Worm (Caenorhabditis elegans): ENCODE measurements around the gene hlh-31.

Gene hlh-31

ce11 chrIV:16254464-16254863 is 3.0 kb upstream of the hlh-31 start, which contains the start of gene hlh-17:
Gene hlh-17 (plus strand): TSS chrIV:16254764.
- TF ChIP-seq unc-62 (GFP tag; optimal IDR thresholded peaks at IDR 0.05) (no peak), ZK546.5 (tag; optimal IDR thresholded peaks at IDR 0.05) (no peak)

ce11 chrIV:16270955-16271354 is 13.5 kb downstream of the hlh-31 start, which contains the start of gene F38C2.4:
Gene F38C2.4 (plus strand): TSS chrIV:16271255.
- TF ChIP-seq zag-1 (tag; optimal IDR thresholded peaks at IDR 0.05): no peak
- TF ChIP-seq elt-3 (tag; optimal IDR thresholded peaks at IDR 0.05): no peak
- TF ChIP-seq R02D3.7 (tag; optimal IDR thresholded peaks at IDR 0.05): no peak
- TF ChIP-seq fkh-10 (GFP tag; optimal IDR thresholded peaks at IDR 0.05): no peak
- no peak for TF ChIP-seq mml-1 (tag; optimal IDR thresholded peaks at IDR 0.05)
- no peak for TF ChIP-seq ceh-82 (tag; optimal IDR thresholded peaks at IDR 0.05)
- TF ChIP-seq hmg-11 (tag; optimal IDR thresholded peaks at IDR 0.05): no peak
- no peak for TF ChIP-seq unc-39 (tag; optimal IDR thresholded peaks at IDR 0.05)
- no peak for TF ChIP-seq nhr-12 (tag; optimal IDR thresholded peaks at IDR 0.05)
- no peak for TF ChIP-seq ceh-16 (tag; optimal IDR thresholded peaks at IDR 0.05)
- TF ChIP-seq nhr-237 (tag; optimal IDR thresholded peaks at IDR 0.05): no peak
- TF ChIP-seq nhr-25 (tag; optimal IDR thresholded peaks at IDR 0.05): no peak
- no peak for TF ChIP-seq ceh-28 (tag; optimal IDR thresholded peaks at IDR 0.05)
- no peak for TF ChIP-seq aly-2 (tag; optimal IDR thresholded peaks at IDR 0.05)
- TF ChIP-seq elt-1 (tag; optimal IDR thresholded peaks at IDR 0.05): no peak
- no peak for TF ChIP-seq nhr-77 (tag; optimal IDR thresholded peaks at IDR 0.05)
- TF ChIP-seq ceh-9 (tag; optimal IDR thresholded peaks at IDR 0.05): no peak
- TF ChIP-seq egl-27 (tag; optimal IDR thresholded peaks at IDR 0.05): no peak

DNA sequence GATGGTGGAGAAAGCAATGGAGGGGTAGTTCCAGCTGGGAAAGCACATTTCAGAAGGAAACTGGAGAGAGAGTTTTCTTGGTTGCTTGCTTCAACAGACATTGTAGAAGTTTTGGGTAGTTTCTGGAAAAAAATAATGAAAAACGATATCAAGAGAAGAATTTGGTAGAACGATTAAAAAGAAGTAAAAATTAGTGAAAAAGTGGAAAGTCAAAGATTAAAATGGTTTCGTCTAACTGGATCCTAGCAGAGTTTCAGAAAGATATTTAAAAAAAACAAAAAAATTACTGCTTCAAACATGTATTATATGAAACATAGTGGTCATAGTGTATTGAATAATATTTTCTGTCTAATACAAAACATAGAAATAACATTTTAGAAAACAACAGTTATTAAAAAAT is 19.9 kb downstream of the hlh-31 start, which contains the start of gene F38C2.7:
Gene F38C2.7 (minus strand): TSS at position 101 of the 400 bp plus-strand sequence.
- TF ChIP-seq nfya-1 (tag; optimal IDR thresholded peaks at IDR 0.05; ENCODE audit: insufficient read depth) (no peak), nhr-67 (tag; optimal IDR thresholded peaks at IDR 0.05) (no peak), egl-5 (tag; optimal IDR thresholded peaks at IDR 0.05) (no peak)

DNA sequence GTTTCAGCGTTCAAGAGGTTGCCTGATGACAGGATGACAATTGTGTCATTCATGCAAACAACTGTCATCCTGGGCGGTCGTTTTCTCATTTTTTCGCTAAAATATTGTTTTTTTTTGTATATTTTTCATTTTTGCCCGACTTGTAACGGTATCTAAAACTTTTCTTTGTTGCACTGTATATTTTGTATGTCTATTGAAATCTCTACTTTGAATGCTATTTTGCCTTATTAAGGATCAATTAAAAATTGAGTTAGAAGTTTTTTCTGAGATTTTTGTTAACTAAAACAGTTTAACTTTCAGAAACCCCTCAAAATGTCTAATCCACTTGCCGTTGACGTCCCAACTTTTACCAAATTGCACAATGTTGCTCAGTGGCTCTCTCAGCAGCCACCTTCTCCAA is 20.5 kb downstream of the hlh-31 start, which contains the start of gene ccch-2:
Gene ccch-2 (plus strand): TSS at position 301 of the 400 bp plus-strand sequence.
- no peak for TF ChIP-seq zag-1 (tag; optimal IDR thresholded peaks at IDR 0.05)
- no peak for TF ChIP-seq eor-1 (tag; optimal IDR thresholded peaks at IDR 0.05)
- TF ChIP-seq ztf-4 (tag; optimal IDR thresholded peaks at IDR 0.05): no peak
- TF ChIP-seq lin-39 (tag; optimal IDR thresholded peaks at IDR 0.05): no peak
- no peak for TF ChIP-seq lin-15B (tag; optimal IDR thresholded peaks at IDR 0.05)
- TF ChIP-seq mdl-1 (tag; optimal IDR thresholded peaks at IDR 0.05): no peak
- TF ChIP-seq ztf-11 (tag; optimal IDR thresholded peaks at IDR 0.05): no peak
- TF ChIP-seq ama-1 (optimal IDR thresholded peaks at IDR 0.05): no peak
- no peak for TF ChIP-seq nhr-23 (tag; optimal IDR thresholded peaks at IDR 0.05)
- no peak for TF ChIP-seq ceh-9 (tag; optimal IDR thresholded peaks at IDR 0.05)
- TF ChIP-seq lsy-12 (tag; optimal IDR thresholded peaks at IDR 0.05): no peak
- TF ChIP-seq fkh-10 (GFP tag; optimal IDR thresholded peaks at IDR 0.05): no peak
- no peak for TF ChIP-seq aly-2 (tag; optimal IDR thresholded peaks at IDR 0.05)
- TF ChIP-seq nhr-76 (tag; optimal IDR thresholded peaks at IDR 0.05): no peak
- no peak for TF ChIP-seq pha-4 (tag; optimal IDR thresholded peaks at IDR 0.05)

DNA sequence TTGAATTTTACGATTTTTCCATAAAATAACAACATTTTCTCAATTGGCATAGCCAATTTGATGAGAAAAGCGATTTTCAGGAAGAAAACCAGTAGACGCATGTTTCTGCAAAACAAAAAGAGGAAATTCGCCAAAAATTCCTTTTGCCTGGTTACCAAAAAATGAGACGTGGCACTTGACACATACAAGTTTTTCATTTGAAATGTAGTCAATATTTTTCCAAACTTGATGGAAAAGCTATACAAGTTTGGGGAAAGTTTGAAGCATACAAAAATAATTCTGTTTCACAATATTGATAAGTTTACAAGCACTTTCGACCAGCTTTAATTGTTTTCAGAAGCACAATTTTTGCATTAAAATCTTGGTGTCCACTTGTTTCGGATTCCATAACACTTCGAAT is 23.2 kb downstream of the hlh-31 start, which contains the start of gene clec-191:
Gene clec-191 (minus strand): TSS at position 101 of the 400 bp plus-strand sequence.
- no peak for TF ChIP-seq nhr-28 (tag; optimal IDR thresholded peaks at IDR 0.05)
- no peak for TF ChIP-seq nhr-12 (tag; optimal IDR thresholded peaks at IDR 0.05)
- no peak for TF ChIP-seq nhr-43 (tag; optimal IDR thresholded peaks at IDR 0.05; ENCODE audit: poor library complexity, severe bottlenecking)
- no peak for TF ChIP-seq lin-39 (tag; optimal IDR thresholded peaks at IDR 0.05)
- no peak for TF ChIP-seq skn-1 (tag; optimal IDR thresholded peaks at IDR 0.05)
- TF ChIP-seq elt-2 (tag; optimal IDR thresholded peaks at IDR 0.05): no peak
- no peak for TF ChIP-seq unc-39 (tag; optimal IDR thresholded peaks at IDR 0.05)
- TF ChIP-seq fkh-10 (GFP tag; optimal IDR thresholded peaks at IDR 0.05): no peak
- no peak for TF ChIP-seq hmg-11 (tag; optimal IDR thresholded peaks at IDR 0.05)
- no peak for TF ChIP-seq lin-15B (tag; optimal IDR thresholded peaks at IDR 0.05)

Measured in whole organism, L3 larva.